Fruit fly (Drosophila melanogaster) whole organism, embryonic: ENCODE measurements around the gene deltaCOP.

Source experiments
- Ada2b ChIP-seq: fragments of 200-800 bp; sonication (Bioruptor generic); IDR thresholded peaks from 2 replicates; pipeline ENCODE4 v1.3.6; 2022; ENCODE audit warnings: missing biosample characterization, missing genetic modification characterization
- Aef1 ChIP-seq: fragments of 200-800 bp; sonication (Bioruptor generic); IDR thresholded peaks from 3 replicates; pipeline ENCODE4 v1.3.6; 2022; ENCODE audit warnings: missing biosample characterization, missing genetic modification characterization
- Bteb2 ChIP-seq: fragments of 200-800 bp; sonication (Bioruptor generic); optimal IDR thresholded peaks from 2 replicates; lab custom pipeline; 2016; ENCODE audit warnings: missing biosample characterization, missing genetic modification characterization
- CG1024 ChIP-seq: fragments of 200-800 bp; sonication (Bioruptor generic); IDR thresholded peaks from 2 replicates; pipeline ENCODE4 v1.3.6; 2022; ENCODE audit warnings: missing biosample characterization, missing genetic modification characterization
- CG10321 ChIP-seq: fragments of 200-800 bp; sonication (Bioruptor generic); IDR thresholded peaks from 2 replicates; pipeline ENCODE4 v1.3.6; 2022; ENCODE audit warnings: missing biosample characterization, missing genetic modification characterization
- CG12071 ChIP-seq: fragments of 200-800 bp; sonication (Bioruptor generic); optimal IDR thresholded peaks from 3 replicates; lab custom pipeline; 2018; ENCODE audit warnings: missing biosample characterization, mild to moderate bottlenecking, missing genetic modification characterization
- CG12942 ChIP-seq: fragments of 200-800 bp; sonication (Bioruptor generic); optimal IDR thresholded peaks from 3 replicates; lab custom pipeline; 2016; ENCODE audit warnings: missing biosample characterization, missing genetic modification characterization
- CG14710 ChIP-seq: fragments of 200-800 bp; sonication (Bioruptor generic); optimal IDR thresholded peaks from 3 replicates; lab custom pipeline; 2019; ENCODE audit warnings: missing biosample characterization, mild to moderate bottlenecking, missing genetic modification characterization, moderate library complexity
- CG15073 ChIP-seq: fragments of 200-800 bp; sonication (Bioruptor generic); optimal IDR thresholded peaks from 2 replicates; lab custom pipeline; 2016; ENCODE audit warnings: missing biosample characterization, missing genetic modification characterization
- CG17802 ChIP-seq: fragments of 200-800 bp; sonication (Bioruptor generic); optimal IDR thresholded peaks from 2 replicates; lab custom pipeline; 2018; ENCODE audit warnings: missing biosample characterization, mild to moderate bottlenecking, missing genetic modification characterization, moderate library complexity
- CG17829 ChIP-seq: fragments of 200-800 bp; optimal IDR thresholded peaks from 2 replicates; lab custom pipeline; 2019; ENCODE audit warnings: missing biosample characterization, mild to moderate bottlenecking, missing genetic modification characterization, moderate library complexity
- CG1832 ChIP-seq: fragments of 200-800 bp; sonication (Bioruptor generic); optimal IDR thresholded peaks from 2 replicates; lab custom pipeline; 2017; ENCODE audit warnings: missing biosample characterization, mild to moderate bottlenecking, missing genetic modification characterization, inconsistent platforms
- CG2889 ChIP-seq: fragments of 200-800 bp; sonication (Bioruptor generic); IDR thresholded peaks from 3 replicates; pipeline ENCODE4 v1.3.6; 2022; ENCODE audit warnings: missing biosample characterization, missing genetic modification characterization
- CG3065 ChIP-seq: fragments of 200-800 bp; sonication (Bioruptor generic); optimal IDR thresholded peaks from 2 replicates; lab custom pipeline; 2016; ENCODE audit warnings: missing biosample characterization, missing genetic modification characterization
- CG32532 ChIP-seq: fragments of 200-800 bp; sonication (Bioruptor generic); IDR thresholded peaks from 2 replicates; pipeline ENCODE4 v1.3.6; 2022; ENCODE audit warnings: missing biosample characterization, missing genetic modification characterization
- CG33213 ChIP-seq: fragments of 200-800 bp; sonication (Bioruptor generic); optimal IDR thresholded peaks from 3 replicates; lab custom pipeline; 2016; ENCODE audit warnings: missing biosample characterization, missing genetic modification characterization
- CG34224 ChIP-seq: fragments of 200-800 bp; sonication (Bioruptor generic); IDR thresholded peaks from 3 replicates; pipeline ENCODE4 v1.3.6; 2022; ENCODE audit warnings: missing biosample characterization, missing genetic modification characterization; ENCODE audit not compliant: partially characterized antibody
- CG7839 ChIP-seq: fragments of 200-800 bp; sonication (Bioruptor generic); optimal IDR thresholded peaks from 3 replicates; lab custom pipeline; 2018; ENCODE audit warnings: missing biosample characterization, mild to moderate bottlenecking, missing genetic modification characterization, moderate library complexity
- CG8765 ChIP-seq: fragments of 200-800 bp; sonication (Bioruptor generic); IDR thresholded peaks from 2 replicates; pipeline ENCODE4 v1.3.6; 2022; ENCODE audit warnings: missing biosample characterization, missing genetic modification characterization
- Camta ChIP-seq: fragments of 200-800 bp; sonication (Bioruptor generic); optimal IDR thresholded peaks from 2 replicates; lab custom pipeline; 2016; ENCODE audit warnings: missing biosample characterization, missing genetic modification characterization
- D19B ChIP-seq: fragments of 200-800 bp; sonication (Bioruptor generic); optimal IDR thresholded peaks from 2 replicates; lab custom pipeline; 2017; ENCODE audit warnings: missing biosample characterization, mild to moderate bottlenecking, missing genetic modification characterization
- Deaf1 ChIP-seq: fragments of 200-800 bp; optimal IDR thresholded peaks from 3 replicates; lab custom pipeline; 2019; ENCODE audit warnings: missing biosample characterization, mild to moderate bottlenecking, missing genetic modification characterization, moderate library complexity
- E2f1 ChIP-seq: fragments of 200-800 bp; sonication (Bioruptor generic); IDR thresholded peaks from 2 replicates; pipeline ENCODE4 v1.3.6; 2022; ENCODE audit warnings: missing biosample characterization, missing genetic modification characterization
- E2f2 ChIP-seq: fragments of 200-800 bp; sonication (Bioruptor generic); IDR thresholded peaks from 2 replicates; pipeline ENCODE4 v1.3.6; 2022; ENCODE audit warnings: missing biosample characterization, missing genetic modification characterization
- HLH54F ChIP-seq: fragments of 200-800 bp; sonication (Bioruptor generic); optimal IDR thresholded peaks from 3 replicates; lab custom pipeline; 2016; ENCODE audit warnings: missing biosample characterization, missing genetic modification characterization
- Hr3 ChIP-seq: fragments of 200-800 bp; sonication (Bioruptor generic); optimal IDR thresholded peaks from 3 replicates; lab custom pipeline; 2016; ENCODE audit warnings: missing biosample characterization, missing genetic modification characterization
- MTF-1 ChIP-seq: fragments of 200-800 bp; sonication (Bioruptor generic); optimal IDR thresholded peaks from 2 replicates; lab custom pipeline; 2018; ENCODE audit warnings: missing biosample characterization, mild to moderate bottlenecking, missing genetic modification characterization, borderline replicate concordance
- Med ChIP-seq: fragments of 200-800 bp; sonication (Bioruptor generic); peaks from one replicate; lab custom pipeline; 2016; ENCODE audit warnings: missing biosample characterization, missing genetic modification characterization, mild to moderate bottlenecking, inconsistent platforms, moderate library complexity
- Mrtf ChIP-seq: fragments of 200-800 bp; sonication (Bioruptor generic); IDR thresholded peaks from 3 replicates; pipeline ENCODE4 v1.3.6; 2022; ENCODE audit warnings: missing biosample characterization, missing genetic modification characterization
- abd-A ChIP-seq: fragments of 200-800 bp; sonication (Bioruptor generic); optimal IDR thresholded peaks from 3 replicates; lab custom pipeline; 2019; ENCODE audit warnings: missing biosample characterization, mild to moderate bottlenecking, missing genetic modification characterization, moderate library complexity
- aop ChIP-seq: fragments of 200-800 bp; sonication (Bioruptor generic); IDR thresholded peaks from 2 replicates; pipeline ENCODE4 v1.3.6; 2022; ENCODE audit warnings: missing biosample characterization, missing genetic modification characterization
- bcd ChIP-seq: fragments of 200-800 bp; sonication (Bioruptor generic); optimal IDR thresholded peaks from 2 replicates; lab custom pipeline; 2017; ENCODE audit warnings: missing biosample characterization, mild to moderate bottlenecking, missing genetic modification characterization
- crol ChIP-seq: fragments of 200-800 bp; sonication (Bioruptor generic); IDR thresholded peaks from 2 replicates; pipeline ENCODE4 v1.3.6; 2022; ENCODE audit warnings: missing biosample characterization, missing genetic modification characterization
- dpn ChIP-seq, 2 experiments: fragments of 200-800 bp; sonication (Bioruptor generic); optimal IDR thresholded peaks; 3 replicates each; lab custom pipeline; 2016; ENCODE audit warnings: missing biosample characterization in 2 of 2, missing genetic modification characterization in 2 of 2
- dysf ChIP-seq: fragments of 200-800 bp; sonication (Bioruptor generic); IDR thresholded peaks from 3 replicates; pipeline ENCODE4 v1.3.6; 2022; ENCODE audit warnings: missing biosample characterization, missing genetic modification characterization
- eyg ChIP-seq: fragments of 200-800 bp; sonication (Bioruptor generic); optimal IDR thresholded peaks from 3 replicates; lab custom pipeline; 2016; ENCODE audit warnings: missing biosample characterization, missing genetic modification characterization
- lab ChIP-seq: fragments of 200-800 bp; sonication (Bioruptor generic); optimal IDR thresholded peaks from 3 replicates; lab custom pipeline; 2017; ENCODE audit warnings: missing biosample characterization, missing genetic modification characterization, mild to moderate bottlenecking, moderate library complexity, missing genetic modification reagents
- lilli ChIP-seq: fragments of 200-800 bp; sonication (Bioruptor generic); optimal IDR thresholded peaks from 3 replicates; lab custom pipeline; 2016; ENCODE audit warnings: missing biosample characterization, missing genetic modification characterization
- luna ChIP-seq: fragments of 200-800 bp; sonication (Bioruptor generic); optimal IDR thresholded peaks from 2 replicates; lab custom pipeline; 2016; ENCODE audit warnings: missing biosample characterization, missing genetic modification characterization
- nerfin-2 ChIP-seq: fragments of 200-800 bp; sonication (Bioruptor generic); IDR thresholded peaks from 2 replicates; pipeline ENCODE4 v1.3.6; 2022; ENCODE audit warnings: missing biosample characterization, missing genetic modification characterization; ENCODE audit not compliant: partially characterized antibody
- nom ChIP-seq: fragments of 200-800 bp; sonication (Bioruptor generic); optimal IDR thresholded peaks from 2 replicates; lab custom pipeline; 2017; ENCODE audit warnings: missing biosample characterization, missing genetic modification characterization, mild to moderate bottlenecking, moderate library complexity, missing genetic modification reagents
- p53 ChIP-seq: fragments of 200-800 bp; sonication (Bioruptor generic); optimal IDR thresholded peaks from 2 replicates; lab custom pipeline; 2016; ENCODE audit warnings: missing biosample characterization, missing genetic modification characterization
- ro ChIP-seq: fragments of 200-800 bp; sonication (Bioruptor generic); IDR thresholded peaks from 2 replicates; pipeline ENCODE4 v1.3.6; 2022; ENCODE audit warnings: missing biosample characterization, missing genetic modification characterization
- run ChIP-seq: fragments of 200-800 bp; sonication (Bioruptor generic); optimal IDR thresholded peaks from 3 replicates; lab custom pipeline; 2018; ENCODE audit warnings: missing biosample characterization, mild to moderate bottlenecking, missing genetic modification characterization
- stwl ChIP-seq: fragments of 200-800 bp; sonication (Bioruptor generic); optimal IDR thresholded peaks from 3 replicates; lab custom pipeline; 2018; ENCODE audit warnings: missing biosample characterization, mild to moderate bottlenecking, missing genetic modification characterization, moderate library complexity
- tio ChIP-seq: fragments of 200-800 bp; sonication (Bioruptor generic); optimal IDR thresholded peaks from 2 replicates; lab custom pipeline; 2017; ENCODE audit warnings: missing biosample characterization, missing genetic modification characterization, inconsistent platforms
- z ChIP-seq: fragments of 200-800 bp; sonication (Bioruptor generic); IDR thresholded peaks from 3 replicates; pipeline ENCODE4 v1.3.6; 2022; ENCODE audit warnings: missing biosample characterization, missing genetic modification characterization
- zen2 ChIP-seq: fragments of 200-800 bp; sonication (Bioruptor generic); IDR thresholded peaks from 3 replicates; pipeline ENCODE4 v1.3.6; 2022; ENCODE audit warnings: missing biosample characterization, missing genetic modification characterization; ENCODE audit not compliant: partially characterized antibody
- zfh1 ChIP-seq: fragments of 200-800 bp; sonication (Bioruptor generic); IDR thresholded peaks from 3 replicates; pipeline ENCODE4 v1.3.6; 2022; ENCODE audit warnings: missing biosample characterization, missing genetic modification characterization

Gene deltaCOP

dm6 chrX:1846386-1846785, 15.2 kb downstream of the deltaCOP start:
- TF ChIP-seq CG32532 (GFP tag; lab: Robert Waterston, UW) (no peak), Med (GFP tag; lab: Kevin White, UChicago) (peak; percentile 65), crol (GFP tag; lab: Robert Waterston, UW) (0 out of 2 replicates have a peak, but pooled peaks have one; percentile 14)

DNA sequence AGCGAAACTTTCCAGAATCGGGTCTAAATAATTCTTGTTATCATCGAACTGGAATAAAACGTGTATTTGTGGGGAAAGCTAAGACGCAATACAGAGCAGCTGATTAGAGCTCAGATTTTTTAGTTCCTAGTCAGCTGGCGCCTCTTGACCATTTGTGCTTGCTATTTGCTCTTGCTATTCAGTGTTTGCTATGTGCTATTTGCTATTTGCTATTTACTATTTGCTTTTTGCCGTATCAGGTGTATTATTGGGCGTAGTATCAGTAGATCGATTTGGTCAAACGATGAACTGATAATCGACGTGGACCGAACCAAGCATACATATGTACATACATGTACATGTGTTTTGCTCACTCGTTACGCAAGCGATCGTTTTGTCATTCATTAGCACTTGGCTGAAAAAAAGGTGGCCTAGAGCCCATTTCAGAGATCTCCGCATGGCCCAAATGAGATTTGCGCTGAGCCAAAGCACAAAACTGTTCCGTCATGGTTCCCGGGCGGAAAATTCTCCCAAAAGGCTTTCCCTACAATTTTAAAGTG, 16.1 kb downstream of the deltaCOP start:
- TF ChIP-seq CG14710 (no peak), Aef1 (GFP tag; lab: Robert Waterston, UW) (no peak), Bteb2 (peak; percentile 22), CG12071 (GFP tag; lab: Kevin White, UChicago) (peak; percentile 63), run (tag; lab: Kevin White, UChicago) (no peak), E2f2 (GFP tag; lab: Robert Waterston, UW) (peak; percentile 38; the same call in 1 of the 2 replicates), CG12942 (peak; percentile 54), ro (GFP tag; lab: Robert Waterston, UW) (no peak), CG8765 (GFP tag; lab: Robert Waterston, UW) (no peak), CG15073 (GFP tag; lab: Kevin White, UChicago) (no peak), CG17829 (tag; lab: Kevin White, UChicago) (no peak), dysf (GFP tag; lab: Robert Waterston, UW) (peak; percentile 41; the same call in 1 of the 3 replicates), D19B (GFP tag; lab: Kevin White, UChicago) (no peak), Mrtf (GFP tag; lab: Robert Waterston, UW) (no peak), abd-A (tag; lab: Kevin White, UChicago) (no peak), CG33213 (GFP tag; lab: Kevin White, UChicago) (peak; percentile 50), eyg (GFP tag; lab: Kevin White, UChicago) (peak; percentile 68), CG7839 (tag; lab: Kevin White, UChicago) (no peak), CG34224 (GFP tag; lab: Robert Waterston, UW) (no peak), luna (GFP tag; lab: Kevin White, UChicago) (no peak), dpn (GFP tag; optimal IDR thresholded peaks at IDR 0.05; lab: Kevin White, UChicago) (peak in 1 of 2 experiments; percentile 55), stwl (no peak), aop (no peak), lilli (GFP tag; lab: Kevin White, UChicago) (peak; percentile 42), CG10321 (GFP tag; lab: Robert Waterston, UW) (peak; percentile 52; the same call in 1 of the 2 replicates), CG1024 (GFP tag; lab: Robert Waterston, UW) (no peak; the same call in 1 of the 2 replicates), Hr3 (GFP tag; lab: Kevin White, UChicago) (peak; percentile 9), bcd (GFP tag; lab: Kevin White, UChicago) (peak; percentile 5), MTF-1 (no peak), tio (GFP tag; lab: Kevin White, UChicago) (peak; percentile 60), CG3065 (GFP tag; lab: Kevin White, UChicago) (no peak), z (GFP tag; lab: Robert Waterston, UW) (0 out of 3 replicates have a peak, but pooled peaks have one; percentile 21), nerfin-2 (GFP tag; lab: Robert Waterston, UW) (no peak), Ada2b (peak; percentile 33; the same call in 1 of the 2 replicates), p53 (GFP tag; lab: Kevin White, UChicago) (peak; percentile 17), CG1832 (GFP tag; lab: Kevin White, UChicago) (no peak), CG2889 (GFP tag; lab: Robert Waterston, UW) (no peak), Camta (GFP tag; lab: Kevin White, UChicago) (peak; percentile 40), Deaf1 (no peak), lab (peak; percentile 77), E2f1 (GFP tag; lab: Robert Waterston, UW) (no peak), CG17802 (no peak), HLH54F (GFP tag; lab: Kevin White, UChicago) (no peak), zfh1 (GFP tag; lab: Robert Waterston, UW) (peak; percentile 60; the same call in 1 of the 3 replicates), nom (GFP tag; lab: Kevin White, UChicago) (no peak), zen2 (no peak)
